Worm (Caenorhabditis elegans) whole organism, late embryonic: ENCODE results near the gene D1014.2.

Experiments
- ceh-24 ChIP-seq: sonication (generic microtip); optimal IDR thresholded peaks from 2 replicates; lab custom pipeline; 2016; ENCODE audit warnings: mild to moderate bottlenecking, missing genetic modification characterization, missing compliant biosample characterization
- ceh-30 ChIP-seq: fragments of 150-350 bp; optimal IDR thresholded peaks from 2 replicates; lab custom pipeline; 2014; ENCODE audit warnings: missing biosample characterization, missing genetic modification characterization
- ceh-45 ChIP-seq: fragments of 200-800 bp; sonication (Bioruptor generic); IDR thresholded peaks from 2 replicates; pipeline ENCODE4 v1.3.6; 2022; ENCODE audit warnings: missing genetic modification reagents, missing genetic modification characterization, missing compliant biosample characterization
- ceh-9 ChIP-seq: sonication (generic microtip); optimal IDR thresholded peaks from 2 replicates; lab custom pipeline; 2016; ENCODE audit warnings: mild to moderate bottlenecking, missing genetic modification characterization, inconsistent platforms, missing compliant biosample characterization
- dmd-4 ChIP-seq: sonication (generic microtip); optimal IDR thresholded peaks from 2 replicates; lab custom pipeline; 2016; ENCODE audit warnings: borderline replicate concordance, missing genetic modification characterization, missing compliant biosample characterization
- dve-1 ChIP-seq: sonication (generic microtip); optimal IDR thresholded peaks from 2 replicates; lab custom pipeline; 2017; ENCODE audit warnings: antibody characterized with exemption, mild to moderate bottlenecking, missing genetic modification characterization, missing compliant biosample characterization
- nhr-11 ChIP-seq: fragments of 150-350 bp; optimal IDR thresholded peaks from 2 replicates; lab custom pipeline; 2014; ENCODE audit warnings: missing biosample characterization, missing genetic modification characterization
- pha-2 ChIP-seq: sonication (generic microtip); optimal IDR thresholded peaks from 2 replicates; lab custom pipeline; 2017; ENCODE audit warnings: mild to moderate bottlenecking, missing genetic modification characterization, missing compliant biosample characterization
- pha-4 ChIP-seq: fragments of 150-350 bp; optimal IDR thresholded peaks from 2 replicates; lab custom pipeline; 2018; ENCODE audit warnings: missing biosample characterization, missing genetic modification reagents, missing genetic modification characterization

DNA sequence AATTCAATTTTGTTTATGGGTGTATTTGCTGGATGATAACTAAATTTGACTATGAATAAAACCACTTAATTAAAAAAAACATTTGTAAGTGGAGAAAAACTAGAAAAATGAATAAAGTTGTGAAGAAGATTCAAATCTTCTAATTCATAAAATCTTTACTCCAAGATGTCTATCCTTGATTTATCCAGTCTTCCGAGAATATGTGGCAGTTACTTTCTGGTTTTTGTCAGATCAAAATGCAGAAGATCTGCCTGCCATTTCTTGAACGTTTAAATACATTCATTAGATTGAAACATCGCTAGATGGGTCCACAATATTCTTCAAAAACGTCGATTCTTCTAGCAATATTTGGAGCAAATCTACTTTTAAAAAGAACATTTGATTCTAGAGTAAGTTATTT lies 42.0 kb downstream of the D1014.2 start, which contains the start of gene F20D6.2:
- TF ChIP-seq ceh-24 (tag; lab: Kevin White, UChicago): no peak
- TF ChIP-seq ceh-45 (GFP tag; lab: Robert Waterston, UW): no peak
- no peak for TF ChIP-seq dmd-4 (tag; lab: Kevin White, UChicago)
- TF ChIP-seq ceh-30 (tag; lab: Kevin White, UChicago): no peak
- no peak for TF ChIP-seq pha-2 (tag; lab: Kevin White, UChicago)
- no peak for TF ChIP-seq ceh-9 (tag; lab: Kevin White, UChicago)
- TF ChIP-seq nhr-11 (tag; lab: Kevin White, UChicago): no peak
- TF ChIP-seq dve-1 (tag; lab: Kevin White, UChicago): no peak
- no peak for TF ChIP-seq pha-4
